Worm (Caenorhabditis elegans) whole organism, L4/young adult: ENCODE measurements around the gene srw-1.

ENCODE experiments used
- W03F9.2 ChIP-seq: fragments of 150-350 bp; optimal IDR thresholded peaks from 2 replicates; lab custom pipeline; 2014; ENCODE audit warnings: missing biosample characterization, missing genetic modification characterization
- dao-5 ChIP-seq: sonication (generic microtip); optimal IDR thresholded peaks from 2 replicates; lab custom pipeline; 2016; ENCODE audit warnings: missing genotype, missing genetic modification characterization, moderate library complexity, missing compliant biosample characterization
- him-1 ChIP-seq: sonication (generic microtip); optimal IDR thresholded peaks from 2 replicates; lab custom pipeline; 2016; ENCODE audit warnings: missing genotype, missing genetic modification reagents, missing genetic modification characterization, missing compliant biosample characterization

DNA sequence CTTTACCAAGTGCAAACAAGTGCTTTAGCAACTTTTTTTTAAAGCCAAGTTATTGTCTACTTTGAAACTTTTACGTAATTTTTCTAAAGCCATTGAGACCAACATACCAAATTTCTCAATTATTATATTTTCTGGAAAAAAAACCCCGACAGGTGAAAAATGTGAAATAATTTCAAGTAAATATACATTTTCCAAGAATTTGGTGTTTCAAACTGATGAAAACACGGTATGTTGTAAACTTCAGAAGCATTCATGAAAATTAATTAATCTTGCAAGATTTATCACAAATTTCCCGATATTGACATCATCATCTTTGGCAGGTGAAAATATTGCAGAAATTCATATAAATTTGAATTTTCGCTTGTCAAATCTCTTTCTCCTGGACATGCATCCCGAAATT is 35.4 kb upstream of the srw-1 start, which contains the start of gene srz-11:
- no peak for TF ChIP-seq him-1
- TF ChIP-seq W03F9.2 (tag; lab: Kevin White, UChicago), result no peak
- TF ChIP-seq dao-5 (tag; lab: Kevin White, UChicago), result no peak
